Fruit fly (Drosophila melanogaster): ENCODE data around the gene mRpL22.

The mRpL22 gene

dm6 chrX:16764955-16765354, 18.8 kb upstream of the mRpL22 start (continued):
- TF ChIP-seq cwo (GFP tag; optimal IDR thresholded peaks at IDR 0.05) (no peak), CG31441 (GFP tag; IDR thresholded peaks at IDR 0.05) (peak; percentile 35; the same call in 1 of the 2 replicates), bigmax (GFP tag; optimal IDR thresholded peaks at IDR 0.05) (no peak), dati (GFP tag; IDR thresholded peaks at IDR 0.05) (no peak), NK7.1 (GFP tag; optimal IDR thresholded peaks at IDR 0.05) (no peak), rib (GFP tag; IDR thresholded peaks at IDR 0.05) (no peak), stc (GFP tag; IDR thresholded peaks at IDR 0.05) (no peak), croc (GFP tag; conservative IDR thresholded peaks at IDR 0.05) (no peak), NfI (GFP tag; optimal IDR thresholded peaks at IDR 0.05) (no peak), HHEX (GFP tag; optimal IDR thresholded peaks at IDR 0.05) (no peak), CG3847 (GFP tag; IDR thresholded peaks at IDR 0.05) (no peak), nom (GFP tag; optimal IDR thresholded peaks at IDR 0.05) (no peak), CG8281 (tag; optimal IDR thresholded peaks at IDR 0.05) (no peak), Ptx1 (GFP tag; IDR thresholded peaks at IDR 0.05) (0 out of 2 replicates have a peak, but pooled peaks have one; percentile 38), fd102C (GFP tag; optimal IDR thresholded peaks at IDR 0.05) (no peak), Side (GFP tag; optimal IDR thresholded peaks at IDR 0.05) (no peak), row (GFP tag; IDR thresholded peaks at IDR 0.05) (0 out of 3 replicates have a peak, but pooled peaks have one; percentile 14), CG17612 (GFP tag; IDR thresholded peaks at IDR 0.05) (no peak), CTCF (GFP tag; optimal IDR thresholded peaks at IDR 0.05) (no peak), unpg (GFP tag; optimal IDR thresholded peaks at IDR 0.05) (no peak), Pdp1 (GFP tag; optimal IDR thresholded peaks at IDR 0.05) (no peak), gem (tag; optimal IDR thresholded peaks at IDR 0.05) (peak; percentile 12), unc-4 (GFP tag; IDR thresholded peaks at IDR 0.05; ENCODE audit: partially characterized antibody) (no peak), CG15479 (GFP tag; optimal IDR thresholded peaks at IDR 0.05) (no peak), hbn (GFP tag; IDR thresholded peaks at IDR 0.05; ENCODE audit: partially characterized antibody) (no peak), Drgx (GFP tag; IDR thresholded peaks at IDR 0.05) (peak; percentile 32; the same call in 1 of the 2 replicates), grau (tag; optimal IDR thresholded peaks at IDR 0.05) (peak; percentile 3), CG16813 (GFP tag; IDR thresholded peaks at IDR 0.05; ENCODE audit: partially characterized antibody) (no peak), sob (GFP tag; IDR thresholded peaks at IDR 0.05) (no peak), CG17385 (GFP tag; optimal IDR thresholded peaks at IDR 0.05) (no peak), Vsx1 (GFP tag; optimal IDR thresholded peaks at IDR 0.05) (no peak), CG15073 (GFP tag; optimal IDR thresholded peaks at IDR 0.05) (no peak), Kr (GFP tag; optimal IDR thresholded peaks at IDR 0.05) (no peak), Dad (GFP tag; optimal IDR thresholded peaks at IDR 0.05) (no peak), Hr3 (GFP tag; optimal IDR thresholded peaks at IDR 0.05) (no peak), Abd-B (GFP tag; optimal IDR thresholded peaks at IDR 0.05) (no peak), sens (GFP tag) (peak; percentile 76), p53 (GFP tag; optimal IDR thresholded peaks at IDR 0.05) (no peak), Tbp (GFP tag; optimal IDR thresholded peaks at IDR 0.05) (no peak), bbx (GFP tag; IDR thresholded peaks at IDR 0.05; ENCODE audit: partially characterized antibody) (no peak), Fer1 (GFP tag; optimal IDR thresholded peaks at IDR 0.05) (no peak), CG10147 (GFP tag; optimal IDR thresholded peaks at IDR 0.05) (no peak), CG17802 (tag; optimal IDR thresholded peaks at IDR 0.05) (no peak), chn (GFP tag; optimal IDR thresholded peaks at IDR 0.05) (no peak), CG33557 (GFP tag; optimal IDR thresholded peaks at IDR 0.05) (no peak), Ada2b (GFP tag; IDR thresholded peaks at IDR 0.05) (0 out of 2 replicates have a peak, but pooled peaks have one; percentile 21), odd (GFP tag; optimal IDR thresholded peaks at IDR 0.05) (no peak), lola (GFP tag; optimal IDR thresholded peaks at IDR 0.05) (no peak), CG9817 (tag; optimal IDR thresholded peaks at IDR 0.05) (no peak), sens-2 (GFP tag; IDR thresholded peaks at IDR 0.05) (no peak), HmgD (GFP tag; optimal IDR thresholded peaks at IDR 0.05) (no peak), Ets65A (GFP tag) (peak; percentile 60)

Data from whole organism, embryonic.